Worm (Caenorhabditis elegans) whole organism, L3 larva: ENCODE measurements around the gene F35H8.2.
A peak's percentile ranks its signal among the peaks of the same experiment; 100 is the strongest.

Experiments
- ZK546.5 ChIP-seq: sonication (generic microtip); optimal IDR thresholded peaks from 2 replicates; lab custom pipeline; 2017; ENCODE audit warnings: missing biosample characterization, missing genetic modification characterization
- ama-1 ChIP-seq: fragments of 150-350 bp; optimal IDR thresholded peaks from 2 replicates; lab custom pipeline; 2018
- ceh-28 ChIP-seq: fragments of 150-350 bp; optimal IDR thresholded peaks from 2 replicates; lab custom pipeline; 2014; ENCODE audit warnings: missing biosample characterization, missing genetic modification reagents, missing genetic modification characterization
- ceh-82 ChIP-seq: fragments of 150-350 bp; optimal IDR thresholded peaks from 2 replicates; lab custom pipeline; 2014; ENCODE audit warnings: missing biosample characterization, missing genetic modification characterization
- ceh-9 ChIP-seq: sonication (generic microtip); optimal IDR thresholded peaks from 2 replicates; lab custom pipeline; 2018; ENCODE audit warnings: missing biosample characterization, missing genetic modification characterization
- daf-12 ChIP-seq: fragments of 150-350 bp; optimal IDR thresholded peaks from 2 replicates; lab custom pipeline; 2014; ENCODE audit warnings: missing biosample characterization, missing genetic modification reagents, missing genetic modification characterization
- elt-1 ChIP-seq: fragments of 150-350 bp; optimal IDR thresholded peaks from 2 replicates; lab custom pipeline; 2014; ENCODE audit warnings: missing biosample characterization, missing genetic modification characterization
- elt-2 ChIP-seq: sonication (generic microtip); optimal IDR thresholded peaks from 2 replicates; lab custom pipeline; 2016; ENCODE audit warnings: missing genetic modification reagents, mild to moderate bottlenecking, missing genetic modification characterization, missing compliant biosample characterization
- elt-3 ChIP-seq, 3 experiments: fragments of 150-350 bp in 1 of 3; sonication (generic microtip) in 2 of 3; optimal IDR thresholded peaks; 2 replicates in 2 of 3; 4 replicates in 1 of 3; lab custom pipeline; 2014 to 2017; ENCODE audit warnings: missing biosample characterization in 3 of 3, missing genetic modification characterization in 3 of 3
- eor-1 ChIP-seq, 2 experiments: fragments of 150-350 bp; optimal IDR thresholded peaks; 2 replicates each; lab custom pipeline; 2014 to 2018; ENCODE audit warnings: missing biosample characterization in 2 of 2, missing genetic modification characterization in 2 of 2
- fkh-10 ChIP-seq: sonication (generic microtip); optimal IDR thresholded peaks from 2 replicates; lab custom pipeline; 2017; ENCODE audit warnings: missing biosample characterization, missing genetic modification reagents, missing genetic modification characterization
- fkh-2 ChIP-seq: fragments of 150-350 bp; optimal IDR thresholded peaks from 2 replicates; lab custom pipeline; 2014; ENCODE audit warnings: missing biosample characterization, missing genetic modification reagents, missing genetic modification characterization
- fos-1 ChIP-seq: fragments of 150-350 bp; optimal IDR thresholded peaks from 2 replicates; lab custom pipeline; 2014; ENCODE audit warnings: missing biosample characterization, missing genetic modification characterization
- hmg-11 ChIP-seq: sonication (generic microtip); optimal IDR thresholded peaks from 2 replicates; lab custom pipeline; 2016; ENCODE audit warnings: missing genetic modification characterization, missing compliant biosample characterization
- jun-1 ChIP-seq: fragments of 150-350 bp; optimal IDR thresholded peaks from 2 replicates; lab custom pipeline; 2014; ENCODE audit warnings: missing biosample characterization, missing genetic modification reagents, missing genetic modification characterization
- lin-15B ChIP-seq: fragments of 150-350 bp; optimal IDR thresholded peaks from 2 replicates; lab custom pipeline; 2014; ENCODE audit warnings: missing biosample characterization, missing genetic modification characterization
- mdl-1 ChIP-seq: fragments of 150-350 bp; optimal IDR thresholded peaks from 2 replicates; lab custom pipeline; 2014; ENCODE audit warnings: missing biosample characterization, missing genetic modification characterization
- nfya-1 ChIP-seq: sonication (generic microtip); optimal IDR thresholded peaks from 2 replicates; lab custom pipeline; 2017; ENCODE audit warnings: missing genetic modification characterization, mild to moderate bottlenecking, missing compliant biosample characterization, antibody characterized with exemption, moderate library complexity; ENCODE audit not compliant: insufficient read depth
- nhr-23 ChIP-seq: fragments of 150-350 bp; optimal IDR thresholded peaks from 2 replicates; lab custom pipeline; 2014; ENCODE audit warnings: missing biosample characterization, missing genetic modification reagents, missing genetic modification characterization
- nhr-237 ChIP-seq: fragments of 150-350 bp; optimal IDR thresholded peaks from 2 replicates; lab custom pipeline; 2014; ENCODE audit warnings: missing biosample characterization, missing genetic modification characterization
- nhr-25 ChIP-seq: sonication (generic microtip); optimal IDR thresholded peaks from 2 replicates; lab custom pipeline; 2017; ENCODE audit warnings: missing biosample characterization, missing genetic modification characterization
- nhr-28 ChIP-seq: fragments of 150-350 bp; optimal IDR thresholded peaks from 2 replicates; lab custom pipeline; 2014; ENCODE audit warnings: missing biosample characterization, missing genetic modification characterization
- nhr-43 ChIP-seq: sonication (generic microtip); optimal IDR thresholded peaks from 2 replicates; lab custom pipeline; 2016; ENCODE audit warnings: mild to moderate bottlenecking, missing genetic modification characterization, missing compliant biosample characterization; ENCODE audit not compliant: poor library complexity, severe bottlenecking
- nhr-67 ChIP-seq: fragments of 150-350 bp; optimal IDR thresholded peaks from 2 replicates; lab custom pipeline; 2014; ENCODE audit warnings: missing biosample characterization, missing genetic modification characterization
- pha-4 ChIP-seq: fragments of 150-350 bp; optimal IDR thresholded peaks from 2 replicates; lab custom pipeline; 2014; ENCODE audit warnings: missing biosample characterization, missing genetic modification reagents, missing genetic modification characterization
- pqm-1 ChIP-seq: fragments of 150-350 bp; optimal IDR thresholded peaks from 2 replicates; lab custom pipeline; 2017; ENCODE audit warnings: missing biosample characterization, missing genetic modification characterization, inconsistent platforms
- skn-1 ChIP-seq: fragments of 150-350 bp; optimal IDR thresholded peaks from 2 replicates; lab custom pipeline; 2014; ENCODE audit warnings: missing biosample characterization, missing genetic modification characterization
- snpc-4 ChIP-seq: fragments of 150-350 bp; optimal IDR thresholded peaks from 2 replicates; lab custom pipeline; 2014; ENCODE audit warnings: missing biosample characterization, missing genetic modification characterization
- tbx-2 ChIP-seq: sonication (generic microtip); optimal IDR thresholded peaks from 2 replicates; lab custom pipeline; 2016; ENCODE audit warnings: mild to moderate bottlenecking, missing genetic modification characterization, missing compliant biosample characterization
- unc-39 ChIP-seq: sonication (generic microtip); optimal IDR thresholded peaks from 4 replicates; lab custom pipeline; 2017; ENCODE audit warnings: missing biosample characterization, missing genetic modification characterization
- unc-62 ChIP-seq: fragments of 150-350 bp; sonication (generic microtip); optimal IDR thresholded peaks from 4 replicates; lab custom pipeline; 2014; ENCODE audit warnings: missing biosample characterization, missing genetic modification reagents, missing genetic modification characterization
- zag-1 ChIP-seq: fragments of 150-350 bp; optimal IDR thresholded peaks from 2 replicates; lab custom pipeline; 2014; ENCODE audit warnings: missing biosample characterization, missing genetic modification characterization
- ztf-4 ChIP-seq: fragments of 150-350 bp; optimal IDR thresholded peaks from 2 replicates; lab custom pipeline; 2014; ENCODE audit warnings: missing biosample characterization, missing genetic modification characterization

The F35H8.2 gene

DNA sequence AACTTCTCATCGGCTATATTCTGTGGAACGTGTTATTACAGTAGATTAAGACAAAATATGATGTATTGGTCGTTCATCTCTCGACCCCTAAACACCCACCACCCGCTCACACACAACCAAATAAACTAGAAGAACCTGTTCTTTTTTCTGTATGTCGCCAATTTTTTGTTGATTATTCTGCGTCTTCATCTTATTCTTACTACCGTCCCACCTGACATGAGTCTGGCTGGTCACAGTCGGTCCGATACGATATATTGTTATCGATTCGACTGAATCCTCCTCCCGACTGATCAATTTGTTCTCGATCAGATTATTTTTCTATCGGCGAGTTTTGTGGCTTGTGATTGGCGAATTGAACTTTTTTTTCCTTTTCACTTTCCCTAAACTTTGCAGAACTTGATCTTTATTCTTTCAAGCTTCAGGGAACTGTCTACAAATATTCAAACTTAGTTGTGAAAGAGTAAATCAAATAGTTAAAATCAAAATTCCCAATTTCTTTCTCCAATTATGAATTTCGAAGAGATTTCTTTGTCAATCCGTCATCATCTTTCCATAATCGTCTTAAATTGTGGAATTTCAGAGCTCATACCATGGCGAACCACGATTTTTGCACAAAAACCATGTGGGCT lies at the start of gene F35H8.2:
Gene F35H8.2 (plus strand): TSS at position 579 of the 629 bp plus-strand sequence.
- TF ChIP-seq nhr-25 (peak; percentile 69), nhr-23 (tag; lab: Kevin White, UChicago) (peak; percentile 58), nhr-43 (tag; lab: Kevin White, UChicago) (peak; percentile 58), lin-15B (tag; lab: Kevin White, UChicago) (no peak), skn-1 (no peak)

- no peak for TF ChIP-seq elt-1
- TF ChIP-seq ZK546.5 (tag; lab: Kevin White, UChicago), result no peak
- no peak for TF ChIP-seq ztf-4 (tag; lab: Kevin White, UChicago)
- TF ChIP-seq nhr-237, result no peak
- no peak for TF ChIP-seq fkh-10 (GFP tag; lab: Kevin White, UChicago)
- TF ChIP-seq elt-2 (tag; lab: Kevin White, UChicago), result no peak
- TF ChIP-seq unc-62, result no peak
- TF ChIP-seq ama-1, result no peak
- no peak for TF ChIP-seq snpc-4
- no peak for TF ChIP-seq fos-1 (tag; lab: Kevin White, UChicago)
- TF ChIP-seq skn-1, result no peak
- TF ChIP-seq ceh-9 (tag; lab: Kevin White, UChicago), result no peak
- TF ChIP-seq tbx-2 (tag; lab: Kevin White, UChicago), result no peak
- TF ChIP-seq pha-4 (tag; lab: Kevin White, UChicago), result no peak
- TF ChIP-seq nhr-23 (tag; lab: Kevin White, UChicago), result no peak
Observed at ce11 chrII:9507181-9507580, 48.1 kb upstream of the F35H8.2 start, which contains the start of gene gcy-3. TSS of gene gcy-3 (minus strand) at chrII:9507281.

- TF ChIP-seq tbx-2 (tag; lab: Kevin White, UChicago) (no peak), elt-3 (tag; optimal IDR thresholded peaks at IDR 0.05; lab: Kevin White, UChicago) (no peak), ceh-28 (tag; lab: Kevin White, UChicago) (no peak), eor-1 (tag; optimal IDR thresholded peaks at IDR 0.05; lab: Kevin White, UChicago) (no peak)
Observed at ce11 chrII:9516836-9517235, 38.5 kb upstream of the F35H8.2 start, which contains the start of gene gcy-1. TSS of gene gcy-1 (minus strand) at chrII:9516936.

DNA sequence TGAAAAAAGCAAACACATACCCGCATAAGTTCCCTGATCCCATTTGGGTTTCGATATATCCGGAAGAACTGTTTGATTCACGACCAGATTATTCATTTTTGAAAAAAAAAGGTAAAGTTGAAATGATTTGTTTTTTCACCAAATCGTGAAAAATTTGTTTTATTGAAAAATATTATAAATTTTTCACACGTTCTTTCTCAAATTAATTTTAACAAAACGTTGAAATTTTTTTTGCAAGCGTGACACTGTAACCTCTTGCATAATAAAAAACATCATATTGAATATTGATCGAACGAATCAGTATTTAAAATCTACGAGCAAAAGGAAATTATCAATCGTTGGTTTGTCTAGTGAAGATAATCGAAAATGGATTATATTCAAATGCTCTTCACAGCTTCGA lies 36.5 kb upstream of the F35H8.2 start, which contains the start of the genes sfxn-1.1 and AH6.3:
Gene sfxn-1.1 (minus strand): TSS at position 101 of the 400 bp plus-strand sequence.
Gene AH6.3 (plus strand): TSS at position 275 of the 400 bp plus-strand sequence.
- TF ChIP-seq zag-1 (no peak), nfya-1 (tag; lab: Kevin White, UChicago) (no peak), unc-39 (no peak), pqm-1 (tag; lab: Kevin White, UChicago) (no peak), ztf-4 (tag; lab: Kevin White, UChicago) (no peak), mdl-1 (tag; lab: Kevin White, UChicago) (no peak), skn-1 (no peak), eor-1 (tag; optimal IDR thresholded peaks at IDR 0.05; lab: Kevin White, UChicago) (no peak), nhr-67 (tag; lab: Kevin White, UChicago) (no peak), fos-1 (tag; lab: Kevin White, UChicago) (no peak), hmg-11 (no peak), unc-62 (no peak)

DNA sequence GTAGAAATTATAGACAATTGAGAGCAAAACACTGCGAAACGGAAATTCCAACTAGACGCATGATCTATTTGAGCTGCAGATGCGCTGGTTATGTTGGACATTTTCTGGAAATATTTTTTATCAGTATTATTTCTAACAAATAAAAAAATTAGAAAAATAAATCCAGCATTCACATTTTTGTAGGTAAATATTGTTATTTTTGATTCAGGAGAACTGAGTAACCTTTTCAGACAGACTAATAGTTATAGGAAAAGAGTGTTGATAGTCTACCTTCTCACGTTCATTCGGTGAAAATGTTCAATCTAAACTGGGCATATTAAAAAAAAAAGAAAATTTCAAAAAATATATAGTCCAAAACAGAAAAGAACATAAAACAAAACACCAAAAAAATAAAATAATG lies 33.7 kb upstream of the F35H8.2 start, which contains the start of gene sra-1:
Gene sra-1 (minus strand): TSS at position 101 of the 400 bp plus-strand sequence.
- TF ChIP-seq nhr-28 (tag; lab: Kevin White, UChicago) (no peak), ceh-82 (tag; lab: Kevin White, UChicago) (no peak), daf-12 (tag; lab: Kevin White, UChicago) (no peak), unc-62 (no peak), jun-1 (tag; lab: Kevin White, UChicago) (no peak), fkh-2 (tag; lab: Kevin White, UChicago) (no peak)
